Worm (Caenorhabditis elegans) whole organism, L4 larva: Measurements from ENCODE around the gene rec-8.
A peak's percentile ranks its signal among the peaks of the same experiment; 100 is the strongest.

Source experiments
- D1046.2 ChIP-seq: fragments of 200-800 bp; sonication (Bioruptor generic); IDR thresholded peaks from 2 replicates; pipeline ENCODE4 v1.3.6; 2022; ENCODE audit warnings: missing genetic modification characterization, missing compliant biosample characterization
- aha-1 ChIP-seq: fragments of 150-350 bp; peaks from one replicate; lab custom pipeline; 2014; ENCODE audit warnings: missing biosample characterization, missing genetic modification characterization
- ama-1 ChIP-seq: fragments of 150-350 bp; optimal IDR thresholded peaks from 2 replicates; lab custom pipeline; 2014; ENCODE audit warnings: inconsistent platforms, mixed read lengths
- attf-4 ChIP-seq: sonication (generic microtip); optimal IDR thresholded peaks from 3 replicates; lab custom pipeline; 2017; ENCODE audit warnings: missing biosample characterization, missing genetic modification characterization
- daf-16 ChIP-seq, 3 experiments: sonication (generic microtip); optimal IDR thresholded peaks; 2 replicates each; lab custom pipeline; 2016 to 2017; ENCODE audit warnings: missing genetic modification characterization in 3 of 3, missing genetic modification reagents in 3 of 3, mild to moderate bottlenecking in 2 of 3, missing compliant biosample characterization in 2 of 3, missing biosample characterization in 1 of 3, moderate library complexity in 1 of 3
- dmd-6 ChIP-seq: fragments of 200-800 bp; sonication (Bioruptor generic); IDR thresholded peaks from 2 replicates; pipeline ENCODE4 v1.3.6; 2022; ENCODE audit warnings: missing genetic modification reagents, missing genetic modification characterization, missing compliant biosample characterization
- fos-1 ChIP-seq: fragments of 150-350 bp; optimal IDR thresholded peaks from 2 replicates; lab custom pipeline; 2014; ENCODE audit warnings: missing biosample characterization, missing genetic modification characterization
- hlh-11 ChIP-seq: fragments of 200-800 bp; sonication (Bioruptor generic); optimal IDR thresholded peaks from 2 replicates; lab custom pipeline; 2018; ENCODE audit warnings: mild to moderate bottlenecking, missing genetic modification characterization, missing compliant biosample characterization
- hlh-30 ChIP-seq: sonication (generic microtip); optimal IDR thresholded peaks from 2 replicates; lab custom pipeline; 2017; ENCODE audit warnings: antibody characterized with exemption, mild to moderate bottlenecking, missing genetic modification characterization, missing compliant biosample characterization; ENCODE audit not compliant: insufficient read depth
- hmg-1.1 ChIP-seq: fragments of 200-800 bp; sonication (Bioruptor generic); IDR thresholded peaks from 2 replicates; pipeline ENCODE4 v1.3.6; 2022; ENCODE audit warnings: missing genetic modification reagents, missing genetic modification characterization, missing compliant biosample characterization
- jun-1 ChIP-seq: fragments of 150-350 bp; optimal IDR thresholded peaks from 2 replicates; lab custom pipeline; 2014; ENCODE audit warnings: missing biosample characterization, missing genetic modification reagents, missing genetic modification characterization
- lin-13 ChIP-seq: fragments of 150-350 bp; optimal IDR thresholded peaks from 2 replicates; lab custom pipeline; 2014; ENCODE audit warnings: missing biosample characterization, missing genetic modification reagents, missing genetic modification characterization
- lin-38 ChIP-seq: fragments of 200-800 bp; sonication (Bioruptor generic); IDR thresholded peaks from 2 replicates; pipeline ENCODE4 v1.3.6; 2022; ENCODE audit warnings: missing genetic modification reagents, missing genetic modification characterization, missing compliant biosample characterization
- lsy-2 ChIP-seq, 2 experiments: fragments of 150-350 bp in 1 of 2; sonication (generic microtip) in 1 of 2; optimal IDR thresholded peaks; 2 replicates each; lab custom pipeline; 2014 to 2017; ENCODE audit warnings: missing biosample characterization in 2 of 2, missing genetic modification characterization in 2 of 2
- mdl-1 ChIP-seq, 2 experiments: fragments of 150-350 bp in 1 of 2; sonication (generic microtip) in 1 of 2; optimal IDR thresholded peaks; 2 replicates each; lab custom pipeline; 2014 to 2017; ENCODE audit warnings: missing biosample characterization in 2 of 2, missing genetic modification characterization in 2 of 2
- mep-1 ChIP-seq: fragments of 150-350 bp; sonication (generic microtip); optimal IDR thresholded peaks from 3 replicates; lab custom pipeline; 2014; ENCODE audit warnings: missing biosample characterization, missing genetic modification characterization
- mes-2 ChIP-seq: sonication (generic microtip); optimal IDR thresholded peaks from 2 replicates; lab custom pipeline; 2016; ENCODE audit warnings: missing genotype, mild to moderate bottlenecking, missing genetic modification characterization, missing compliant biosample characterization; ENCODE audit not compliant: poor library complexity, severe bottlenecking
- mxl-2 ChIP-seq: fragments of 200-800 bp; sonication (Bioruptor generic); conservative IDR thresholded peaks from 2 replicates; pipeline ENCODE4 v1.3.6; 2022; ENCODE audit warnings: missing genetic modification reagents, missing genetic modification characterization, missing compliant biosample characterization
- nhr-10 ChIP-seq: fragments of 150-350 bp; optimal IDR thresholded peaks from 2 replicates; lab custom pipeline; 2014; ENCODE audit warnings: missing biosample characterization, missing genetic modification characterization
- nhr-102 ChIP-seq: sonication (generic microtip); optimal IDR thresholded peaks from 2 replicates; lab custom pipeline; 2016; ENCODE audit warnings: mild to moderate bottlenecking, missing genetic modification characterization, moderate library complexity, missing compliant biosample characterization
- nhr-11 ChIP-seq: fragments of 150-350 bp; optimal IDR thresholded peaks from 2 replicates; lab custom pipeline; 2014; ENCODE audit warnings: missing biosample characterization, missing genetic modification characterization
- nhr-25 ChIP-seq: sonication (generic microtip); optimal IDR thresholded peaks from 2 replicates; lab custom pipeline; 2017; ENCODE audit warnings: missing genetic modification characterization, mild to moderate bottlenecking, missing compliant biosample characterization, antibody characterized with exemption, moderate library complexity, borderline replicate concordance; ENCODE audit not compliant: insufficient read depth
- nhr-28 ChIP-seq: fragments of 150-350 bp; optimal IDR thresholded peaks from 2 replicates; lab custom pipeline; 2014; ENCODE audit warnings: missing biosample characterization, missing genetic modification characterization
- nhr-48 ChIP-seq: sonication (generic microtip); optimal IDR thresholded peaks from 2 replicates; lab custom pipeline; 2016; ENCODE audit warnings: mild to moderate bottlenecking, missing genetic modification characterization, missing compliant biosample characterization
- nhr-76 ChIP-seq: fragments of 150-350 bp; optimal IDR thresholded peaks from 2 replicates; lab custom pipeline; 2014; ENCODE audit warnings: missing biosample characterization, missing genetic modification characterization
- pha-4 ChIP-seq, 2 experiments: fragments of 150-350 bp in 1 of 2; fragments of 200-800 bp in 1 of 2; sonication (Bioruptor generic) in 1 of 2; IDR thresholded peaks in 1 of 2; optimal IDR thresholded peaks in 1 of 2; 2 replicates each; pipeline versions ENCODE4 v1.3.6 to Lab custom; 2014 to 2022; ENCODE audit warnings: missing genetic modification characterization in 2 of 2, missing genetic modification reagents in 2 of 2, missing biosample characterization in 1 of 2, missing compliant biosample characterization in 1 of 2
- sdz-12 ChIP-seq: fragments of 200-800 bp; sonication (Bioruptor generic); optimal IDR thresholded peaks from 2 replicates; lab custom pipeline; 2018; ENCODE audit warnings: mild to moderate bottlenecking, missing genetic modification characterization, missing compliant biosample characterization
- set-16 ChIP-seq: fragments of 200-800 bp; sonication (Bioruptor generic); IDR thresholded peaks from 2 replicates; pipeline ENCODE4 v1.3.6; 2022; ENCODE audit warnings: missing genetic modification reagents, missing genetic modification characterization, missing compliant biosample characterization
- snpc-1.2 ChIP-seq: fragments of 200-800 bp; sonication (Bioruptor generic); IDR thresholded peaks from 2 replicates; pipeline ENCODE4 v1.3.6; 2022; ENCODE audit warnings: missing genetic modification reagents, missing genetic modification characterization, missing compliant biosample characterization
- spr-1 ChIP-seq: sonication (generic microtip); optimal IDR thresholded peaks from 2 replicates; lab custom pipeline; 2016; ENCODE audit warnings: mild to moderate bottlenecking, missing genetic modification characterization, missing compliant biosample characterization
- spr-3 ChIP-seq: fragments of 200-800 bp; sonication (Bioruptor generic); optimal IDR thresholded peaks from 2 replicates; lab custom pipeline; 2018; ENCODE audit warnings: mild to moderate bottlenecking, missing genetic modification characterization, missing compliant biosample characterization
- tra-1 ChIP-seq: fragments of 200-800 bp; sonication (Bioruptor generic); IDR thresholded peaks from 2 replicates; pipeline ENCODE4 v1.3.6; 2022; ENCODE audit warnings: missing genetic modification reagents, missing genetic modification characterization, missing compliant biosample characterization
- unc-130 ChIP-seq: sonication (generic microtip); optimal IDR thresholded peaks from 2 replicates; lab custom pipeline; 2016; ENCODE audit warnings: missing genetic modification reagents, missing genetic modification characterization, missing compliant biosample characterization
- unc-62 ChIP-seq, 3 experiments: fragments of 150-350 bp in 1 of 3; sonication (generic microtip); optimal IDR thresholded peaks in 2 of 3; peaks in 1 of 3; 1 replicate in 1 of 3; 2 replicates in 2 of 3; lab custom pipeline; 2014 to 2017; ENCODE audit warnings: missing biosample characterization in 3 of 3, missing genetic modification characterization in 3 of 3, missing genetic modification reagents in 3 of 3, missing genotype in 1 of 3
- zip-2 ChIP-seq: fragments of 150-350 bp; optimal IDR thresholded peaks from 2 replicates; lab custom pipeline; 2014; ENCODE audit warnings: missing biosample characterization, missing genetic modification characterization
- ztf-11 ChIP-seq: fragments of 150-350 bp; optimal IDR thresholded peaks from 2 replicates; lab custom pipeline; 2014; ENCODE audit warnings: missing biosample characterization, missing genetic modification characterization

The rec-8 gene

DNA sequence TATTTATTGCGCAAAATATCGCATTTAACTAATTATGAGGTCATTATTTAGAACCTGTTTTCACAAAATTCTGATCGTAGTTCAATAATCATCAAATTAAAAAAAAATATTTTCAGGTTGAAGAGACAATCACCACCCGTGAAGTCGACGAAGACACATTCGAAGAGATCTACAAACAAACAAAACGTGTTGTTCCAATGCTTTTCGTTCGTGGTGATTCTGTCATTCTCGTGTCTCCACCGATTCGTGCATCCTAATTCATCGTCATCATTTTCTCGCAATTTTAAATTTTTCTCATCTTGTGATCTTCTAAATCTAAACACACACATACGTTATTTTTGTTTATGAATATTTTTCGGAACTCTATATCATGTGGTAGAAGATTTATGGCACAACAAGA is 35.8 kb upstream of the rec-8 start (continued):
- no peak for TF ChIP-seq nhr-25 (tag; lab: Kevin White, UChicago)
- TF ChIP-seq spr-1 (tag; lab: Kevin White, UChicago), result peak; percentile 19
- TF ChIP-seq mdl-1 (tag; optimal IDR thresholded peaks at IDR 0.05; lab: Kevin White, UChicago), result peak in 1 of 2 experiments; percentile 50
- TF ChIP-seq ztf-11 (tag; lab: Kevin White, UChicago), result no peak
- peak in 1 of 2 experiments; percentile 7 for TF ChIP-seq daf-16 (GFP tag; optimal IDR thresholded peaks at IDR 0.05; lab: Kevin White, UChicago)
- no peak for TF ChIP-seq daf-16 (tag; optimal IDR thresholded peaks at IDR 0.05; lab: Kevin White, UChicago)
- TF ChIP-seq unc-130 (GFP tag; lab: Kevin White, UChicago), result no peak
- peak; percentile 94 for TF ChIP-seq ama-1 (lab: Kevin White, UChicago)
- TF ChIP-seq spr-3 (GFP tag; lab: Kevin White, UChicago), result peak; percentile 18
- peak in 1 of 2 experiments; percentile 81 for TF ChIP-seq unc-62 (GFP tag; optimal IDR thresholded peaks at IDR 0.05 in 1 of 2; lab: Kevin White, UChicago)
- no peak for TF ChIP-seq unc-62 (tag; optimal IDR thresholded peaks at IDR 0.05; lab: Kevin White, UChicago)
- peak; percentile 29 for TF ChIP-seq sdz-12 (GFP tag; lab: Kevin White, UChicago)
- TF ChIP-seq tra-1 (GFP tag; lab: Robert Waterston, UW), result no peak
- TF ChIP-seq dmd-6 (GFP tag; lab: Robert Waterston, UW), result peak; percentile 30; the same call in 1 of the 2 replicates
- no peak for TF ChIP-seq nhr-76 (tag; lab: Kevin White, UChicago)
- peak; percentile 56 for TF ChIP-seq nhr-48
- peak; percentile 13 for TF ChIP-seq jun-1
- peak; percentile 49 for TF ChIP-seq nhr-102 (tag; lab: Kevin White, UChicago)
- TF ChIP-seq mep-1 (tag; lab: Kevin White, UChicago), result peak; percentile 83
- TF ChIP-seq hlh-30, result peak; percentile 65
- TF ChIP-seq nhr-28, result peak; percentile 32
- TF ChIP-seq lsy-2 (tag; optimal IDR thresholded peaks at IDR 0.05; lab: Kevin White, UChicago), result peak; percentile 0 to 80
- peak; percentile 55 for TF ChIP-seq mes-2 (tag; lab: Kevin White, UChicago)
- TF ChIP-seq set-16 (GFP tag; lab: Robert Waterston, UW), result no peak
- TF ChIP-seq pha-4 (GFP tag; IDR thresholded peaks at IDR 0.05; lab: Robert Waterston, UW), result peak; percentile 42; the same call in 1 of the 2 replicates
- no peak for TF ChIP-seq pha-4 (tag; optimal IDR thresholded peaks at IDR 0.05; lab: Kevin White, UChicago)
- TF ChIP-seq lin-13 (GFP tag; lab: Kevin White, UChicago), result peak; percentile 41
- TF ChIP-seq zip-2 (tag; lab: Kevin White, UChicago), result peak; percentile 66
- TF ChIP-seq nhr-10 (tag; lab: Kevin White, UChicago), result peak; percentile 90
- peak; percentile 54 for TF ChIP-seq mxl-2 (GFP tag; lab: Robert Waterston, UW)
- no peak for TF ChIP-seq fos-1 (tag; lab: Kevin White, UChicago)
- peak; percentile 70 for TF ChIP-seq lin-38 (GFP tag; lab: Robert Waterston, UW)
- TF ChIP-seq attf-4 (tag; lab: Kevin White, UChicago), result no peak
- peak; percentile 95 for TF ChIP-seq aha-1 (tag; lab: Kevin White, UChicago)

DNA sequence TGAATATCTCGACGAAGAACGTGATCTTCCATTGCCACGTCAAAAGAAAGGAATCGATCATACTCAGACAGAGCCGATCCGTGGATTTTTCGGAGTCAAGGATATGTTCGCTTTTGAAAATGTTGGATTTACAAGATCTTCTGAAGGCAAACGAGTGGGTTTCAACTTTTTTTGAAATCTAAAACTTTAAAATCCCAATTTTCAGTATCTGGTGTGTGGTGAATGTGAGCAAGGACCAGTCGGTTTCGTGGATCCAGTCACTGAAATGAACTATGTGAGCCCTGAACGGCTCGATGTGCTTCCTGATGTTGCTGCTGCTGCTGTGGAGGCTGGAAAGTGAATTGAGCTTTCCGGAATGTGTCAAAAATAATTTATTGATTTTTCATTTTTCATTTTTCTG is 33.9 kb upstream of the rec-8 start, which contains the start of gene lsm-3:
Gene lsm-3, plus strand, starts transcription at position 301 of the 400 bp plus-strand sequence.
- TF ChIP-seq nhr-102 (tag; lab: Kevin White, UChicago) (no peak), snpc-1.2 (no peak), mep-1 (tag; lab: Kevin White, UChicago) (no peak), nhr-11 (no peak), D1046.2 (GFP tag; lab: Robert Waterston, UW) (no peak), hlh-11 (no peak), hmg-1.1 (GFP tag; lab: Robert Waterston, UW) (no peak), unc-62 (GFP tag; optimal IDR thresholded peaks at IDR 0.05 in 1 of 2; lab: Kevin White, UChicago) (peak in 1 of 2 experiments; percentile 88), unc-62 (tag; optimal IDR thresholded peaks at IDR 0.05; lab: Kevin White, UChicago) (no peak)
